Worm (Caenorhabditis elegans): ENCODE data around the gene C07D10.5.

Gene C07D10.5

DNA sequence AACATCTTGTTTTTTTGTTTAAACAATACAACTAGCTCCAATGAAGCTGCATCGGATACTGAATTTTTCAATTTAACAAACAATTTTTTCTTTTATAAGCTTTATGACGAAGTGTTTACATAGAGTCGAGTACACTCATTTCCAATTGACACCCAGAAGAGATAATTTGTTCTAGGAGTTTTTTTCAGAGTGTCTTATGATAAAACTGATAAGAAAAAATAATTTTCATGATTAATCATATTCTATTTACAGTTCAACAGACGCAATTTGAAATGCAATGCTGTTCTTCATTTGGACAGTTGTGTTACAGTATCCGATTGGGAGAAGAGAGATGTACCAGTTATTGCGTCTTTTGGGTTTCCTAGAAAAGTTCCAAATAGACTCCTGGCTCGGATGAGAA lies 586 bp downstream of the C07D10.5 start:
- peak; percentile 51 for TF ChIP-seq fos-1 (tag; optimal IDR thresholded peaks at IDR 0.05)
- TF ChIP-seq crh-2 (tag; optimal IDR thresholded peaks at IDR 0.05) = no peak

DNA sequence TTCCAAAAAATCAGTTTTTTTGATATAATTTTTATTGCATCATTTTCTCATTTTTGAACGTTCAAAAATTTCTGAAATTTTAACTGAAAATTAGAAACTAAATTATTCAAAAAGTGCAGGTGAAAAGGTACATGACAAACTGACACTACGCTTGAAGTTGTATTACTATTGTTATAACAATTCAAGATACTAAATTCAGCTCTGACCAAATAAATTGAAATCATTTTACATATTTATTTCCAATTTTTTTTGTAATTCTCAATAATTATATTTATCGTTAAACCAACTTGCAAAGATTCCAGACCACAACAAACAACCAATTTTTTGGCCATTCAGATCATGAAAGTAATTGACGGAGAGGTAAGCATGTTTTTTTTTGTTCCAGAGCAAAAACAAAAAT lies 4.1 kb downstream of the C07D10.5 start, which contains the start of gene sre-3:
Gene sre-3 (plus strand): TSS at position 301 of the 400 bp plus-strand sequence.
- TF ChIP-seq fos-1 (tag; optimal IDR thresholded peaks at IDR 0.05) (no peak), ceh-82 (tag; optimal IDR thresholded peaks at IDR 0.05) (no peak)

DNA sequence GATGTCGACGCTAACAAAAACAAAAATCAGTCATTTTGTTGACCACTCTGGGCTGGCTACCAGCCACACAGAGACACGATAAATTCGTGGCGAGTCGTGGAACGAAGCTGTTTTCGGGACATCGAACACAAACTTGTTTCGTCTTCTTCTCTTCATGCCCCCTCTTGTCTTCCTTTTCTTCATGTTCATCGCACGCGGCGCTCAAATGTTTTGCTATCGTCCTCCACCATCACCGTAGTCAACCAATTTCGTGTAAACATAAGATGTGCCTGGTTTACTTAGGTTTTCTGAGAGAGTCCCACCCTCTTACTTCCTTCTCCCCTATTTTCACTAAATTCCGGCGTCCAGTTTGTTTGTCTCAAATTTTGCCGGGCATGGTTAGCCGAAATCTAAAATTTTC lies 9.0 kb downstream of the C07D10.5 start:
- no peak for TF ChIP-seq ztf-11 (tag; optimal IDR thresholded peaks at IDR 0.05)
- no peak for TF ChIP-seq R02D3.7 (tag; optimal IDR thresholded peaks at IDR 0.05)
- no peak for TF ChIP-seq aly-2 (tag; optimal IDR thresholded peaks at IDR 0.05)

DNA sequence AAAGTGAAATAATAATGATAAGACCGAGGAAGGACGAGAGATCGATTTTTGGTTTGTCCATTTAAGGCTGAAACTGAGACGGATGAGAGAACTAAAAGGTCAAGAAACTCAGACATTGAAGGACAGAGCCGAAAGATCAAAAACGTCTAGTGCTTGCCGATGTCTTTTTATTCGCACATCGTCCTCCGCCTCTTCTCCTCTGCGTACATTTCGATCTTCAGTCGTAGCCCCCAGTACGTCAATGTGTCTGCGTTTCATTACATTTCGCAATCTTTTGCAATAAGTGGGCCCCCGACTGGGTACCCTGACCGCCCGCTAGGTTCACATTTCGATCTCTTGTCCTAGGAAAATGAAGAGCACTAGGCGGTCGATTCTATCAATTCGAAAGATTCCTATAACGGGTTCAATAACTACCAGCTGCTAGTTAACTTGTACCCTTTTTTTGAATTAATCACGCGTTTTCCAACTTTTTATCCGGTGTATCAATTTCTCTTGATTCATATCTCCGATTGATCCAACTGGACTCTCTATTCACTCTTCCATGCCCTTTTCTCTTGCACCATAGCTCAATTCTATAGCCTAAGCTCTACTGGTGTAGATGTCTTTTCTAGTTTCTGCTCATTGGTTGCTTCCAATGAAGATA lies 10.8 kb downstream of the C07D10.5 start:
- TF ChIP-seq egl-27 (tag; optimal IDR thresholded peaks at IDR 0.05) = no peak
- TF ChIP-seq F13H6.1 (tag; optimal IDR thresholded peaks at IDR 0.05) = peak; percentile 54
- TF ChIP-seq lin-13 (GFP tag; optimal IDR thresholded peaks at IDR 0.05) = no peak
- TF ChIP-seq ceh-16 (tag; optimal IDR thresholded peaks at IDR 0.05) = no peak
- TF ChIP-seq nhr-21 (tag; optimal IDR thresholded peaks at IDR 0.05) = no peak
- no peak for TF ChIP-seq ztf-11 (tag; optimal IDR thresholded peaks at IDR 0.05)
- no peak for TF ChIP-seq Y55F3AM.14 (GFP tag; optimal IDR thresholded peaks at IDR 0.05)
- peak; percentile 97 for TF ChIP-seq nhr-129 (tag; optimal IDR thresholded peaks at IDR 0.05)
- TF ChIP-seq gmeb-1 (tag; optimal IDR thresholded peaks at IDR 0.05) = peak; percentile 20
- no peak for TF ChIP-seq aly-2 (tag; optimal IDR thresholded peaks at IDR 0.05)
- TF ChIP-seq zag-1 (tag; optimal IDR thresholded peaks at IDR 0.05) = peak; percentile 72
- no peak for TF ChIP-seq peb-1 (tag; optimal IDR thresholded peaks at IDR 0.05)
- peak in 1 of 2 experiments; percentile 54 for TF ChIP-seq lsy-2 (tag; optimal IDR thresholded peaks at IDR 0.05)
- peak; percentile 60 for TF ChIP-seq blmp-1 (tag; optimal IDR thresholded peaks at IDR 0.05; ENCODE audit: insufficient read depth)
- TF ChIP-seq nhr-25 (tag; optimal IDR thresholded peaks at IDR 0.05) = peak; percentile 76
- peak; percentile 56 for TF ChIP-seq C34F6.9 (tag; optimal IDR thresholded peaks at IDR 0.05)
- no peak for TF ChIP-seq nhr-11 (tag; optimal IDR thresholded peaks at IDR 0.05)
- no peak for TF ChIP-seq skn-1 (tag; optimal IDR thresholded peaks at IDR 0.05)
- TF ChIP-seq lin-39 (tag; optimal IDR thresholded peaks at IDR 0.05) = no peak
- TF ChIP-seq sma-3 (GFP tag; optimal IDR thresholded peaks at IDR 0.05) = peak; percentile 42
- TF ChIP-seq crh-2 (tag; optimal IDR thresholded peaks at IDR 0.05) = peak; percentile 63
- TF ChIP-seq nhr-23 (tag; optimal IDR thresholded peaks at IDR 0.05) = no peak
- no peak for TF ChIP-seq dmd-4 (tag; optimal IDR thresholded peaks at IDR 0.05)
- TF ChIP-seq nhr-77 (tag; optimal IDR thresholded peaks at IDR 0.05) = no peak
- TF ChIP-seq fos-1 (tag; optimal IDR thresholded peaks at IDR 0.05) = peak; percentile 85
- no peak for TF ChIP-seq ztf-4 (tag; optimal IDR thresholded peaks at IDR 0.05)
- no peak for TF ChIP-seq elt-3 (tag; optimal IDR thresholded peaks at IDR 0.05)
- no peak for TF ChIP-seq nhr-10 (tag; optimal IDR thresholded peaks at IDR 0.05)
- TF ChIP-seq unc-39 (tag; optimal IDR thresholded peaks at IDR 0.05) = no peak
- TF ChIP-seq ztf-1 (GFP tag; conservative IDR thresholded peaks at IDR 0.05) = no peak
- peak; percentile 89 for TF ChIP-seq sma-9 (GFP tag; optimal IDR thresholded peaks at IDR 0.05)
- no peak for TF ChIP-seq sma-9 (tag; optimal IDR thresholded peaks at IDR 0.05)
- TF ChIP-seq lin-11 (tag; optimal IDR thresholded peaks at IDR 0.05) = no peak
- no peak for TF ChIP-seq ZK546.5 (tag; optimal IDR thresholded peaks at IDR 0.05)
- TF ChIP-seq snpc-4 (tag; optimal IDR thresholded peaks at IDR 0.05) = no peak
- TF ChIP-seq sem-4 (tag; optimal IDR thresholded peaks at IDR 0.05) = peak; percentile 34
- TF ChIP-seq unc-55 (GFP tag; optimal IDR thresholded peaks at IDR 0.05) = no peak
- TF ChIP-seq nhr-6 (tag; optimal IDR thresholded peaks at IDR 0.05) = no peak
- no peak for TF ChIP-seq elt-1 (tag; optimal IDR thresholded peaks at IDR 0.05)
